Fruit fly (Drosophila melanogaster): ENCODE data around the gene CG7685.

DNA sequence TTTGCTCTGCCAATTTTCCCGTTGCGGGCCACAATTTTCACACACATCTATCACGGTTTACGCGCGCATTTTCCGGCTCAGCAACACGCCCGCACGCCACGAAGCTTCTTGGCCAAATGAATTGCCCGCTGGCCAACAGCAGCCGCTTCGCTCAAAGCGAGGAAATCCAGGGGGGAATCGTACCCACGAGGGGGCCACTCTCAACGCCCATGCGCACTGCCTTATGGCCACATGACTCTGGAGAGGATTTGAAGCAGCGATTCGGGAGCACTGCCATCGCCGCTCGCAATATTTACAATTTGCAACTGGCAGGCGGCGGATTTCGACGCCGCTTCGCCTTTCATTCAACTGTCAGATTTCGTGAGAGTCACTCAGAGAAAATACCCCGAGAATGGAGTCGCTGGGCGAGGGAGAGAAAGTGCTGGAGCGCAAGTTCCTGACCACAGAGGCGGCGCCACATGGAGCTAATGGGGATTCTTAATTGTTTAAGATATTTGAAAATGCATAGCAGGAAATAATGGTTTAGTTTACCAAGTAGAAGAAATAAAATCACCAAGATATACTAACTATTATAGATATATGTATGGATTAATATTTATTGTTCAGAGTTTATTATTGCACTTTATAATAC, 44.0 kb upstream of the CG7685 start, which contains the start of gene CG15803:
- TF ChIP-seq insv (optimal IDR thresholded peaks at IDR 0.05) (no peak), h (optimal IDR thresholded peaks at IDR 0.05) (no peak), psq (optimal IDR thresholded peaks at IDR 0.05) (no peak), Sin3A (optimal IDR thresholded peaks at IDR 0.05) (no peak)

Data from Kc167 (cell line).